Worm (Caenorhabditis elegans) whole organism, L4/young adult: ENCODE data around the gene kin-16.

Experiments used
- dao-5 ChIP-seq: sonication (generic microtip); optimal IDR thresholded peaks from 2 replicates; lab custom pipeline; 2016; ENCODE audit warnings: missing genotype, missing genetic modification characterization, moderate library complexity, missing compliant biosample characterization
- him-1 ChIP-seq: sonication (generic microtip); optimal IDR thresholded peaks from 2 replicates; lab custom pipeline; 2016; ENCODE audit warnings: missing genotype, missing genetic modification reagents, missing genetic modification characterization, missing compliant biosample characterization

DNA sequence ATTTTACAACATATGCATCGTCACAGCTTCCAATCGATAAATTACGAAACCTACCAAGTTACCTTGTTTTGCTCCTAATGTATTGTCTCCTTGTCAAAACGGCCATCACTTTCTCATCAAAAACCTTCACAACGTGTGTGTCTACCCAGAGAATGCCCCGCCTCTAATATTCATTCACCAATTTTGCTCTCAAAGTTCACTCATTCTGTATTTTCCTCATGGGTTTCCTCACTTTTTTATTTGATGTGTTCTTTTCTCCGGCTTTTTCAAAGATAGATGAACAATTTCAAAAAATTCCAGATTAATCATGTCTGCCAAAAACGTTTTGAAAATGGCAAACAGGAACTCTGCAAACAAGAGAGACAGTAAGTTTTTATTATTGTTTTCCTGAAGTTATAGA lies 50.7 kb downstream of the kin-16 start, which contains the start of gene C06C3.7:
- TF ChIP-seq him-1 (tag; lab: Kevin White, UChicago) (no peak), dao-5 (no peak)
